Worm (Caenorhabditis elegans): ENCODE measurements around the gene F02E11.4.

F02E11.4 gene

DNA sequence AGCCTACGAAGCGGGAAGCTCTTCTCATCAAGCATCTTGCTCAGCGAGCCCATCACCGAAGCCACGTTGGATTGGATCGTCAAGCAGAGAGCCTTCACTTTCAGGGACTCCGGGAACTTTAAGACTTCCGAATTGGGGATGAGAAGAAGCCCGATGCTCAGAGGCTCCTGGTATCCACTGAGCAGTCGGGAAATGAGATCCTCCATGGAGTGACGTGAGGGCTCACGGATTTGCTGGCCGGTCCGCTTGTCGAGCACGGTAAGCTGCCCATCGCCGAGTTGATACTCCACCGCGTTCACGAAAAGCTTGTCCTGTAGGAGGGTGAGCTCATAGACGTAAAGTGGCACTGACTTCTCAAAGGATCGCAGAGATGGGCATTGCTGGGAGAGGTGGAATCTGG, 30.0 kb downstream of the F02E11.4 start:
- TF ChIP-seq dao-5 (tag; optimal IDR thresholded peaks at IDR 0.05) (no peak), him-1 (tag; optimal IDR thresholded peaks at IDR 0.05) (no peak)

DNA sequence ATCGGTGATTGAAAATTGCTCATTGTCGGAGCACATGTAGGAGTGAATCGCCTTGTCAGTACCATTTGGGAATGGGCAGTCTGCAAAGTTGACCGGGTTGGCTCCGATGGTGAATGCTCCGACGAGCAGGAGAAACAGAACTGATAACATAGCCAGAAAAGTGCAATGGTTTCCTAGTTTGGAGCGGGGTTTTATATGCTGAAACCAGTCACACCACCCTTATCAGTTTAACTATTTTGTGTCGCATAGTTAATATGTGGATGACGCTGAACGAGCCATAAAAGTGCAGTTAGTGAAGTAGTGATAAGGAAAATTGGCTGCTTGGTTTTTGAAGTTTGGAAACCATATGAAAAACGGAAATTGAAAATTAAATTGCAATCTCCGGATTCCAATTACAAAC, 31.8 kb downstream of the F02E11.4 start, which contains the start of gene C17F4.7:
Gene C17F4.7, minus strand, starts transcription at position 180 of the 400 bp plus-strand sequence.
- TF ChIP-seq W03F9.2 (tag; optimal IDR thresholded peaks at IDR 0.05), result no peak
- TF ChIP-seq dao-5 (tag; optimal IDR thresholded peaks at IDR 0.05), result no peak
- no peak for TF ChIP-seq him-1 (tag; optimal IDR thresholded peaks at IDR 0.05)

DNA sequence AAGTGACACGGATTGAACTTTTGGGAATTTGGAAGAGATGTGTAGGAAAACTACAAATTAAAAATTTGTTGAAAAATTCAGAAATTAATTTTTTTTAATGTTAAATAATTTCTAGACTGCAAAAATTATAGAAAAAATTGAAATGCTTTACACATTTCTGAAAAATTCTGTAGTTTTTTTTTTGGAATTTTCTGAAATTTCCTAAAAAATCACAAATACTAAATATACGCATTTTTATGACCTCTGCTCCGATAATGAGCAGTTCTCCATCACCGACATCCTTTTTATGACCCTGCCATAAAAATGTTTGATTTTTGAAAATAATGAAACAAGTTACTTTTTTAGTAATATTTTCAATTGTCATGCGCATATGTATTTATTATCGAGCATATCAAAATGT, 32.8 kb downstream of the F02E11.4 start:
- no peak for TF ChIP-seq him-1 (tag; optimal IDR thresholded peaks at IDR 0.05)
- no peak for TF ChIP-seq W03F9.2 (tag; optimal IDR thresholded peaks at IDR 0.05)
- no peak for TF ChIP-seq dao-5 (tag; optimal IDR thresholded peaks at IDR 0.05)

DNA sequence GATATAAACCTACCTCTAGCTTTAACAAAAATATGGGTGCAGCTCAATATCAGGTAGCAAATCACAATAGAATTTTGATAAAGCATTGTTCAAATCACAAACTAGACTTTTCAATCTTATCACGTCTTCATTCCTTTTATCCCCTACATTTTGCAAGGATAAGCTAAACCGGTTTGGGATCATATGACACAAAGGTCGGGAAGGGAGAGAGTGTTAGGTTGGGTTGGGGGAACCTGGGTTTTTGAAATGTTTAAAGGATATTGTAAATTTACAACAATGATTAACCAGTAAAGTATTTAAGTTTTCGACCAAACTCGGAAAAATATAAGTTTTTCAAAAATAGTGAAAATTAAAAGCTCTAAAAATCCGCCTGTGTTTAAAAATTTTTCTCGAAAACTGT, 33.5 kb downstream of the F02E11.4 start, which contains the start of gene C17F4.12:
Gene C17F4.12, minus strand, starts transcription at position 101 of the 400 bp plus-strand sequence.
- no peak for TF ChIP-seq him-1 (tag; optimal IDR thresholded peaks at IDR 0.05)
- TF ChIP-seq dao-5 (tag; optimal IDR thresholded peaks at IDR 0.05), result no peak

DNA sequence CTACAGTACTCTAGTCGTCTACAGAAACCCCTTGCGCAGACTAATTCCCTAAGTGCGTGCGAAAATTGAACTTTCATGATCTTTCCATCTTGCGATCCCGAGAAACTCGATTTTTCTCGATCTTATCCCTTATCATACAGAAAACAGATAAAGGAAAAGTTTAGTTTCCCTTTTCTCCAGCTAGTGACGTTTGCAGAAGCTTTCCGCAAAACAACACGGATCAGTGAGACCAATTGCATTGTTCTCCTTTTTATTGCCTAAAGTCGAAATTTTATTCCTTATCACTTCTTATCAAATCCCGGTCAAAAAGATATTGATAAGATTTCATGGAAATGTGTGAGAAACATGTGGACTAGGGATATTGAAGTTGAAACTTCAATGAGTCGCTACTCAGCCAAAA, 35.7 kb downstream of the F02E11.4 start:
- TF ChIP-seq dao-5 (tag; optimal IDR thresholded peaks at IDR 0.05) (no peak), him-1 (tag; optimal IDR thresholded peaks at IDR 0.05) (no peak), W03F9.2 (tag; optimal IDR thresholded peaks at IDR 0.05) (no peak)

DNA sequence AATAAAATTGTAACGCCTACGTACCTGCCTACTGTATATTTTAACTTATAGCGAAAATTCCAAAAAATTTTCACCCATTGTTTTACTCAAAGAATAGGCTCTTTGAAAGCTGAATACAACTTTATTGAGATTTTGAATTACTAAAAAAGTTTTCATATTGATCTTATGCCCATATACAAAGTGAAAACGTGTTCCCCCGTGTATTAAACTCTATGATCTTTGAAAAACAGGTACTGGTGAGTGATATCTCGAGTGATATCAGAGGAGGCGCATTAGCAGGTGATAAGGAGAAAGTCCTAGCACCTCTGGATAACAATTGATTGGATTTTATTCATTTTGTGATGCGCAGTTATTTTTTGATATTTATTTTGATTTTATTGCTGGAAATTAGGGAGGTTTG, 37.4 kb downstream of the F02E11.4 start, which contains the start of gene C17F4.3:
Gene C17F4.3, plus strand, starts transcription at position 301 of the 400 bp plus-strand sequence.
- TF ChIP-seq dao-5 (tag; optimal IDR thresholded peaks at IDR 0.05) (no peak), W03F9.2 (tag; optimal IDR thresholded peaks at IDR 0.05) (no peak), him-1 (tag; optimal IDR thresholded peaks at IDR 0.05) (no peak)

DNA sequence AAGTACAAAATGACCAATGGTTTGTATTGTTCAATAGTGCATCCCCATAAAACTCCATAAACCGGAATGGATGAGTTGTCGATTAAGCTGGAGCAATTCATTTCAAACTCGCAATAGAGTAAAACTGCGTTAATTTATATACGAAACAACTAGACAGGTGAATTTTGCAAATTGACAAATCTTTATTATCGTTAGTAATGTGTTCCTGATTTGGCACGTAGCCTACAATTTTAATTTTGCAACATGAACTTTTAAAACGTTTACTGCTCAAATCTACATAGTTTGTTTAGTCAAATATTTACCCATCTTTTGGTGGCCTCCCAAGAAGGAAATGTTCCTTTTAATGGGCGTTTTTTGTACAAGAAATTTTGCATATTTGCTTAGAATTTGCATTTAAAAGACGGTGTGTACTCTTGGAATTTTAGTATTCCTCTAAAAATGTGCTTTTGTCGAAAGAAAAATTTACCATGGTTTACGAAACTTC, 40.5 kb downstream of the F02E11.4 start, which contains the start of the genes srz-67 and C17F4.11:
Gene srz-67, minus strand, starts transcription at position 101 of the 484 bp plus-strand sequence.
Gene C17F4.11, plus strand, starts transcription at position 434 of the 484 bp plus-strand sequence.
- TF ChIP-seq him-1 (tag; optimal IDR thresholded peaks at IDR 0.05) (no peak), W03F9.2 (tag; optimal IDR thresholded peaks at IDR 0.05) (no peak), dao-5 (tag; optimal IDR thresholded peaks at IDR 0.05) (no peak)

DNA sequence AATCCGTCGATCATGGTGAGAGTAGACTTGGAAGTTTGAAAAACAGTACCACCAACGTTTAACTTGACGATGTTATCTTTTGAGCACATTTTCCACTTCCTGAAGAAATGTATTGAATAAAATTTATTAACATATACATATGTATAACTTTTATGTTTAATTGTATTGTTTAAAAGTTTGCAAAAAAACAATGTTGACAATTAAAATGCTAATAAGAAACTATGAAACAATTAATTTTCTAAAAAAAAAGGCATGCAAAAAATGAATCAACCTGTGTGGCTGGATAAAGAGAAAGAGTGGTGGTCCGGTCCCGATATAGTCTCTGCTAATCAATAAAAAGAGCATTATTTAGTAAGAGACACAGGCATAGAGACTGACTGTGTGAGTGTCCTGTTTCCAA, 42.9 kb downstream of the F02E11.4 start, which contains the start of gene C17F4.8:
Gene C17F4.8, minus strand, starts transcription at position 101 of the 400 bp plus-strand sequence.
- TF ChIP-seq him-1 (tag; optimal IDR thresholded peaks at IDR 0.05), result no peak
- no peak for TF ChIP-seq W03F9.2 (tag; optimal IDR thresholded peaks at IDR 0.05)
- TF ChIP-seq dao-5 (tag; optimal IDR thresholded peaks at IDR 0.05), result no peak

DNA sequence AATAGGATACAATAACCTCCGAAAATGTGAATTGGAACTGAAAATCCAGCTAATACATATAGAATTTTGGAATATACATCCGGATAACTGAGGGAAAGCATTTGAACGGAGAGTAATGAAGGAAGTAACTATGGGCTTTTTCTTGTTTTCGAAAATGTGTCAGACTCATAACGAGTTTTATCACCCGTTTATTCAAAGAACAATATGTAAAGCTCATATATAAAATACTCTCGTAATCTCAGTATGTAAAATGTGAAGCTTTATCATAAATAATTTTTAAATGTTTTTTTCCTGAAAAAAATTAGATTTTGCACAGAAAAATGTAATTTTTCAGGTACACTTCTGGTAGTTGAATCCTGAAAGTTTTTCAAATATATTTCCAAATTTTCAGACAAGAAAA, 47.2 kb downstream of the F02E11.4 start, which contains the start of gene srh-297:
Gene srh-297, minus strand, starts transcription at position 101 of the 400 bp plus-strand sequence.
- TF ChIP-seq dao-5 (tag; optimal IDR thresholded peaks at IDR 0.05) (no peak), him-1 (tag; optimal IDR thresholded peaks at IDR 0.05) (no peak), W03F9.2 (tag; optimal IDR thresholded peaks at IDR 0.05) (no peak)

Data from whole organism, L4/young adult.